Fruit fly (Drosophila melanogaster) whole organism, larva: Measurements from ENCODE around the gene CG4586.

ENCODE experiments used
- noc ChIP-seq: fragments of 200-800 bp; sonication (Bioruptor generic); optimal IDR thresholded peaks from 3 replicates; lab custom pipeline; 2019; ENCODE audit warnings: missing biosample characterization, mild to moderate bottlenecking, missing genetic modification characterization, moderate library complexity

The CG4586 gene

DNA sequence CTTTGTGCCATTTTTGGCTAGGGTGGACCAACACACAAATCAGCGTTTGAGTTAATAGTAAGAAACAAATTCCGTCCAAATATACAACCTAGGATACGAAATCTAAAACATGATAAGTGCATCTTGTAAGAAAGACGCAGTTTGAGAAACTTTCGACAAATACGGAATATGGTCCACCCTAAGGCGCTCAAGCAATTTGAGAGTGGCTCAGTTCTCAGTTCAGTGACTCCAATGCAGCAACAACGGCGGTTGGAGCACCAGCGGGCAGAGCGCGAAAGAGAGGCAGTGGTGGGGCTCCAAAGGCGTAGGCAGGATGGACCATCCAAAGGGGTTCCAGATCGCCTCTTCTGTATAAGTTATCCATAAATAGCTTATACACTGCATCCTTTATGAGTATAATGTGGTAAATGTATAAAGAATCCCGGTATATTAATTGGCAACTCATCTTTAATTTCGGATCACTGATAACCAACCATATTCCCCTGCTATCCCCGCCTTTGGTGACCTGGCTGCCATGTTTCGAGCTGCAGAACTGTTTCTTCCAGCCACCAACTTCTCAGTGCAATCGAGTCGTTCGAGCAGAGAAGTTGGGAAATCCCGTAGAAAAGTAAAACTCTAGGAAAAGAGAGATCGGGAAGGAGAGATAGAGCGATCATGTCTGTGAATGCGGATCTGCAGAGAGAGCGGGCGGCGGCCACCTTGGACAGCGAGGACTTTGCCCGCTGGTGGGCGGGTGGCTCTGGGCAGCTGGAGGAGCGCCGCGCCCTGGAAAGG lies at the start of gene CG4586:
TSS of gene CG4586 (plus strand) at position 555 of the 774 bp plus-strand sequence.
- peak; percentile 99 for TF ChIP-seq noc (tag; lab: Kevin White, UChicago)

DNA sequence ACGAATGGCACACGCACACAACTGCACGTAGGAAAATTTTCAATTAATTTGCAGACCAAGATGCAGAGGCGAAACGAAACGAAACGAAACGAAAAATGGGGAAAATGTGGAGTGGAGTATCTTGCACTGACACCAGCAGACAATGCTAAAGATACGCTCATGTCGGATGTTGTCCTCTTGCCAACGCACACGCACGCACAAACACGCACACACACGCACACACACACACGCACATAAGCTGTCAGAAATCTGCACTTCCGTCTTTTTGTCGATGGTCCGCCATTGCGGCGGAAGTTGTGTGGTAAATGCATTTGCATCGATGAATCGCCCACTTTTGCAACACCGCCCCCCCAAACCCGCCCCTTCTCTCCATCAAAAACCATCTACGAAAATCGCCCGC lies 40.6 kb upstream of the CG4586 start:
- TF ChIP-seq noc (tag; lab: Kevin White, UChicago) = no peak

DNA sequence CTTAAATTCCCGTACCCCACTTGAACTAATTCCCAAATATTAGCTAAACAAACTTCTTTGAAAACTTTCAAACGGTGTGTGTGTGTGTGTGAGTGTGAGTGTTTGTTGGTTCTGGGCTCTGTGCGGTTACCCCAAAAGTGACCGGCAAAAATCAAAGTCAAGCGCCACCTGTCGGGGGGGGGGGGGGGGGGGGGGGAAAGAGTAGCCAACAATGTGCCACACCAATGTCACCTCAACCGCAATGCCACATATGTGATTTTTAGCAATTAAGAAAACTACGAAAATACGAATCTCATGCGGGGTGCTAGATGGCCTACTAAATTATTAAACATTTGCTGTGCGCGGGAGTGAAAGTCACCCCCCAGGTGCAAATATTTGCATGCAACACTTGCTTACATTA lies 36.0 kb upstream of the CG4586 start:
- no peak for TF ChIP-seq noc (tag; lab: Kevin White, UChicago)

DNA sequence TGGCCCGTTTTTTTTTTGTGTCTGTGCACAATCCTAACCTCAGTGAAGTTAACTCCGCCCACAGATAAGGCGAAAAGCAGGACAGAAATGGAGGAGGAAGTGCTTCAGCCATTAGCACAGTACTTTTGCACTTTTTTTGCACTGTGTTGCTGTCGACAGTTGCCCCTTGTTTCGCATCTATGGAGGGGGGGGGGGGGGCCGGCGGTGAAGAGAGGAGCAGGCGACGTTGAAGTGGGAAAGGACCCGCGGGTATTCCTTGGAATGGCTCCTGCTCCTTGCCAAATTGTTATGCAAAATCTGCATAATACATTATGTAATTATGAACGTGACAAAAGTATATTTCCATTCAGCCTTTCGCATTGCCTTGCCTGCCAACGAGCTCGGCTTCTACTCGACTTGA lies 32.8 kb upstream of the CG4586 start:
- no peak for TF ChIP-seq noc (tag; lab: Kevin White, UChicago)

DNA sequence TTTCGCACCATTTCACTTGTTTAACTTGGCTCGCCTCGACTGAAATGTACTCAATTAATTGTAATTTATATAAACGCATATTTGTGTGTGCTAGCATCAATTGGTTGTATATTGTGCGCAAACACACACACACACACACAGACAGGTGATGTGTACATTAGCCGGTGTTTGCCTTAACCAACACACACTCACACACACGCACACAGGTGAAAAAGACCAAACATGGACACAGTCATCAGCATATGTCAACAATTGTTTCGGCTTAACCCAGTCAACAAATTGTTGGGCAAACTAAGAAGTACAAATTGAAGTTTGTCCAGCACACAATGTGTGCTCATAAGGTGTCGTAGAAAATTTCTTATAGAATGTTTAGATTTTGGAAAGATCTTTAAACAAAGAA lies 32.3 kb upstream of the CG4586 start:
- TF ChIP-seq noc (tag; lab: Kevin White, UChicago) = no peak

DNA sequence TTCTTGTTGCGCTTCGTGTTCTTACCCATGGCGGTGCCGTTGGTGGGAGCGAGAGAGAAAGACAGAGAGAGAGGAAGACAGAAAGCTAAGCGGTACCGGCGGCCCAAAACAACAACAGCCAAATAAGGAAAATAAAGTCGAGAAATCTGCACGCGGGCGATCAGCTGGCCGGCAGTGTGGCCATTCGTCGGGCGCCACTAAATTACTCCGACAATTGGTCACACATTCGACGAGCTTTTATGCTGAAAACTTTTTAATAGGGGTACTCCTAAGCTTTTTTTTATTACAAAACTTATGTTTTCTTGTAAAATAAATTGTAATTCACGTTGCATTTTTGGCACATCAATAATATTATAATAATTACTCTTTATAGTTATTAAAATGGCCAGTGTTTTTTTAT lies 1.2 kb upstream of the CG4586 start, which contains the start of gene Setd3:
TSS of gene Setd3 (minus strand) at position 187 of the 400 bp plus-strand sequence.
- TF ChIP-seq noc (tag; lab: Kevin White, UChicago) = no peak

DNA sequence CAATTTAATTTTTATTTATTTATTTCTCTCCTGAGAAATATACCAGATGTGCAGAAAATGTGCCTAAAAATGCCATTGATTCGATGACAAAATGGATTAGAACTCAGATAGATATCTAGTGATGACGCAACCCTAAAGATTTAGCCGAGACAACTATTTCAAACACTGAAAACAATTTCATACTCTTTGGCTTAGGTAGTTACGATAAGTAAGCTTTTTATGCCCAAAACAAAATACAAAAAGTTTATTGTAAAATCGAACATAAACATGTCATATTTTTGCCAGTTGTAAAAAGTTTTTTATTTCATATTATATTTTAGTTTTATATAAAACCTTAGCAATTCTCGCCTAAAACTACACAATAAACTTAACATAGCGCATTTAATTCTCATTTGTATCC lies 3.6 kb downstream of the CG4586 start, which contains the start of gene CG3040:
TSS of gene CG3040 (minus strand) at position 54 of the 400 bp plus-strand sequence.
- no peak for TF ChIP-seq noc (tag; lab: Kevin White, UChicago)

DNA sequence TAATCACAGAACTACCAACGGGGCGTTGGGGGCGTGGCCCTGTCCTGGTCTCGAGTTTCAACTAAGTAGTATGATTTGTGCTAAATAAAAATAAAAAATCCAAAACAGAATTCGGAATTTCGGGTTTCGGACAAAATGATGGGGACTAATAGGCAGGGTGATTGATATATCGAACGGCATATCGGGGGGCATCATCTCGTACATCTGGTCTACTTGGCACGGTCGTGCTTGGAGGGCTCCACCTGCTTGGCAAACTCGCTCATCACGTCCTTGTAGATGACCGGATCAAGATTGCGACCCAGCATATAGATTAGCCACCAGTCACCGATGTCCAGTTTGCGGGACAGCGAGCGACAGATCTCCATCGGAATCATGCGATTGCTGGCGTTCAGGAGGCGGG lies 4.5 kb downstream of the CG4586 start:
- no peak for TF ChIP-seq noc (tag; lab: Kevin White, UChicago)

DNA sequence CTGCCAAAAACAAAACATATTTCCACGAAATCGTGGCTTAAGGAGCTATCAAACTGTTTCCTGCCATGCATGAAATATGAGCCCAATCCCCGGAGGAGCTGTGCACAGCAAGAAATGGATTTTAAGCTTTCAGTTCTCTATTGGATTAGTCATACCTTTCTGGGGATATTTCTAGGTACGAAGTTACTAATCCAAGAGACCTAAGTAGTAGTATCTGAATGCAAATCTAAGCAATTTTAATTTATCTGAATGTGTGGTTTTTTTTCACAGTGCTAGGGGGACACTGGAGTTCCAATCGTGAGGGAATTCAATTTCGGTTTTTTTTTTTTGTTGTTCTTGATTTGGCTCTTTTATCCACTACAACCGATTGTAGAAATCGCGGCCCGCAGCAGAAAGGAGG lies 6.6 kb downstream of the CG4586 start:
- no peak for TF ChIP-seq noc (tag; lab: Kevin White, UChicago)

DNA sequence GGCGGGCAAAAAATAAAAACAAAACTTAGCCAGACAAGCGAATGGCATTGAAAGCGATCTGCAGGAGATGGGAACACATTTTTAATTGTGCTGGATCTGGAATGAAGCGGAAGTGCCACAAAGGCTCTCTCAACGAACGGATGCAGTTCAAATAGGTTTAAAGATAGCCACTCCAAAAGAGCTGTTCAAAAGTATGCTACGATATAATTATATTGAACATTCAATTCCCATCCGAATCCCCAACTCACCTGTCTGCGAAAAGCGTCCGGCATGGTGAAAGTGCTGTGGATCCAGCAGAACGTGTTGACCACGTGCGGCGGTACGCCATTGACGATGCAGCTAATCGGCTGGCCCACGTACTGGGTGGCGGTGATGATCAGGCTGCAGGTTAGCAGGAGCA lies 7.2 kb downstream of the CG4586 start:
- no peak for TF ChIP-seq noc (tag; lab: Kevin White, UChicago)

DNA sequence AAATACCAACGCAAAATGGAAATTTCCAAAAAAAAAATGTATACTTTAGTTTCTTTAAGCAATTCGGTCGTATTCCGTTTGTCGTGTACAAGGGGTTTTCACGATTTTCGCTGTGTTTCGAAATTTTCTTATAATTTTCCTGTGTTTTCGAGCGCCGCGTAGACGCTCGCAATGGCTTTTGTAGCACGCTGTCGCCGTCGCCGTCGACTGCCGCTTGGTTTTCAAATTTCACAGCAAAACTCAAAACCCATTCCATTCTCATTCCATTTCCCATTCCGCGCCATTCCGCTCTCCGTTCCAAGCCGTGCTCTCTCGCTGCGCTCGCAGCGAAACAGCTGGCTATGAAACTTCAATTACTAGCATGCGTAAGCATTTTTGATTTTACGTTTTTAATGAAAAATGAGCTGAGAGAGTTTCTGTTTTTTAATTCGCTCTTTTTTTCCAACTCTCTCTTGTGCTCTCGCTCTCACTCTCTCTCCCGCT lies 11.8 kb downstream of the CG4586 start:
- no peak for TF ChIP-seq noc (tag; lab: Kevin White, UChicago)

DNA sequence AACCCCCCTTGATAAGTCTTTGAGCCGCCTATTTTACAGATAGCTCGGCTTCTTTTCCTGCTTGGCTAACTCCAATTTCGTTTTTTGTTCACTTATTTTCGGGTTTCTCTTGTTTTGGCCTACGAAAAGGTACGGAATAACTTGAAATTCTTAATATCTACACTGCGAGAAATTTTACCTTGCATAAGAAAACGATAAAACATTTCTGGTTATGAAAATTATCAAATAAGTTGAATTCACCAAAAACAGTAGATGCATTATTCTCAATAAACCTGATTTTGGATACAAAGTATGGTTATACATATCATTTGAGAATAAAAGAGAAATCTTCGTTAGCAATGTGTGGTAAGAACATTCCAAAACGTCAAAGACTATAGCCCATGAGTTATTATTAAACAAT lies 12.3 kb downstream of the CG4586 start:
- TF ChIP-seq noc (tag; lab: Kevin White, UChicago) = peak; percentile 19

DNA sequence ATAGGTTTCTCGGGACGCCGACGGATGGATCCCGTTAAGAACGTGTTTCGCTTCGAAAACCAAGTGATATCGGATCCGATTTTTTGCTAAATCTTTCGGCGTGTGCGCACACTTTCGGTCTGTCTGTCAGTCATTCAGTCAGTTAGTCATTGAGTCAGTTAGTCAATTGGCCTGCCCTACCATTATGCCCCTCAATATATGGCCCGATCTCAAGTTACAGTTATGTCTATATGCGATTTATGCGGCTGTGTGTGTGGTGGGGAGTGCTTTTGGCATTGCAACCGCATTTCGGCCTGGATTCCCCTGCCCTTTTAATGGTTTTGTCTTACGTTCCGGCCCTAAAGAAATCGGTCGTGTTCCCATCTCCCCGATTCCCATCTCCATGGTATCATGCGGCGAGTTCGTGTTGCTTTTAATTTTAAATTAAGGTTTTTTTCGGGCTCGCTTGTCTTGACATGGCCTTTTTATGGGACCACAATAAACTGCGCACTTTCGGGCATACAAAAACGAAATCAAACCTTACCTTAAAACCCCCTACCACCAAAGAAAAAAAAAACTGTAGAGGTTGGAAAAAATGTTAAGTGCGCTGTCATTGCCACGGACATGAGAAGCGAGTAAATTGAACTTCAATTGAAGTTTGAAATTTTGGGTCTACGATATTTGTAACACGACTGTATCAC lies 13.1 kb downstream of the CG4586 start:
- no peak for TF ChIP-seq noc (tag; lab: Kevin White, UChicago)

DNA sequence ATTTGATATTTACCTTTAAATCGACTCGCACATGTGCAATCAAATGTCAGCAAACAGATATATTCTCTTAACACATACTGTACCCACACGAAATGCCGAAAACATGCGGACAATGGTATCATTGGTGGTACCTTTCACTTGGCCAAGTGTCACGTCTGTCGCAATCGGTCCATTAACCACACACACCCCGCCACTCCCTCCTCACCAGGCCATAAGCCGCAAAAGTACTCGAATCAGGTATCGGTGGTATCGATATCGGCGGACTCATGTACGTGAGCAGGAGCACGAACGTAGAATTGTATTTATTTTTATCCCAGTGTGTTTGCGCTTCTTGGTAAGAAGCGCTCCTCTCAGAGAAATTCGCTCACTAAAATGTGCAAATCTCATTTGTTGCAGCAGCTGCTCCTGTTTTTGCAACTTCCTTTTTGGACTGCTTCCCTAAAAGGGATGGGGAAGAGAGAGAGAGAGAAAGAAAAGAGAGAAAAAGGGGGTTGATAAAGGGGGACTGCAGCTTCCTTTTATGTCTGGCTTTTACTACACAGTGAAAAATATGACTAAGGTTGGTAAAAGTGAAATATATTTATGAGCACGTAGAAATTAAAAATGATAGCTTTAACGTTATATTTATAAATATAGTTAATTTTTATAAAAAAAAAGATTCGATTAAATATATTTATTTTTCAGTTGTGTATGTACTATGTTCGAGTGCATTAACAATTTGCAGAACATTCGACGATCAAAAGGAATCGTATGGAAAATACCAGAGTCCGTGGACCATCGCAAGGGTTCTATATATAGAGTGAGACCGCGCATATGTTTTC lies 14.0 kb downstream of the CG4586 start:
- TF ChIP-seq noc (tag; lab: Kevin White, UChicago) = no peak

DNA sequence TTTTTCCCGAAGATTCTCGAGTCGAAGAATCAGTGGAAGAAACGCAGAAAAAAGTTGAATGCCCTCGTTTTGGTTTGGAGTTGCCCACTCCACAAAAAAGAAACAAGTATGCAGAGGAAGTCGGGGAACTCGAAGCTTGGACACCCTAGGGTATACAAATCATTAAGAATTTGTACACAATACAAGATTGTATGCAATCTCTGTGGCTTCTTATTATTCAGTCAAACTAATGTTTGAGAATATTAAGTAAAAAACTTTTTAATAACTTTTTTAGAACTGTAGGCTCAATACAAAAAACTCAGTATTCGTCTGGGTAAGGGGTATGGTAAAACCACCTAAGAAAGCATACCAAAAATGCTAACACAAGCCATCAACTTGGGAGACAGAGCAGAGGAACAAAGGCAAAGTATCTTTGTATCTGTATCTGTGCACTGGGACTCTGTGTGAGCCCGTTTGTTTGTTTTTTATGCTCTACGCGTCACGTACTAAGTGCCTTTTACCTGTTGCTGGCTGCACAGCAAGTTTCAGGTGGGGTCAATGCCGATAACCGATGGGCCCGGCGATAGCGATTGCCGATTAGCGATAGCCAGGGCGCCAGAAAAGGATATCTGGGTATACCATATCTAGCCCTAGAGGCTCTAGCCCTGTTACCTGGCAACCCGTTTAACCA lies 15.6 kb downstream of the CG4586 start:
- peak; percentile 88 for TF ChIP-seq noc (tag; lab: Kevin White, UChicago)
